Worm (Caenorhabditis elegans) whole organism, early embryonic: Measurements from ENCODE around the gene nspd-4.
"Not testable (repeated sequence)": the region's sequence is repeated elsewhere in the genome, so short reads cannot be mapped to it uniquely, and the experiment has no call there.

Source experiments
- B0310.2 ChIP-seq: sonication (generic microtip); optimal IDR thresholded peaks from 2 replicates; lab custom pipeline; 2016; ENCODE audit warnings: mild to moderate bottlenecking, missing genetic modification characterization, missing compliant biosample characterization
- F13C5.2 ChIP-seq: sonication (generic microtip); optimal IDR thresholded peaks from 2 replicates; lab custom pipeline; 2017; ENCODE audit warnings: mild to moderate bottlenecking, missing genetic modification characterization, inconsistent platforms, missing compliant biosample characterization
- aly-1 ChIP-seq: sonication (generic microtip); optimal IDR thresholded peaks from 2 replicates; lab custom pipeline; 2016; ENCODE audit warnings: missing genetic modification characterization, missing compliant biosample characterization
- ama-1 ChIP-seq: fragments of 150-350 bp; optimal IDR thresholded peaks from 2 replicates; lab custom pipeline; 2014
- ceh-13 ChIP-seq: fragments of 200-800 bp; sonication (Bioruptor generic); optimal IDR thresholded peaks from 2 replicates; lab custom pipeline; 2018; ENCODE audit warnings: mild to moderate bottlenecking, missing genetic modification characterization, missing compliant biosample characterization
- ceh-36 ChIP-seq: sonication (generic microtip); optimal IDR thresholded peaks from 2 replicates; lab custom pipeline; 2016; ENCODE audit warnings: missing genetic modification characterization, inconsistent platforms, missing compliant biosample characterization
- ets-7 ChIP-seq: sonication (generic microtip); optimal IDR thresholded peaks from 2 replicates; lab custom pipeline; 2016; ENCODE audit warnings: missing genotype, missing genetic modification characterization, missing compliant biosample characterization
- flt-1 ChIP-seq: fragments of 200-800 bp; sonication (Bioruptor generic); IDR thresholded peaks from 2 replicates; pipeline ENCODE4 v1.3.6; 2022; ENCODE audit warnings: missing genetic modification characterization, missing compliant biosample characterization
- hmbx-1 ChIP-seq: sonication (generic microtip); optimal IDR thresholded peaks from 2 replicates; lab custom pipeline; 2016; ENCODE audit warnings: mild to moderate bottlenecking, missing genetic modification characterization, missing compliant biosample characterization
- hmg-4 ChIP-seq: fragments of 200-800 bp; sonication (Bioruptor generic); optimal IDR thresholded peaks from 2 replicates; lab custom pipeline; 2018; ENCODE audit warnings: mild to moderate bottlenecking, missing genetic modification characterization, missing compliant biosample characterization
- hnd-1 ChIP-seq: sonication (generic microtip); optimal IDR thresholded peaks from 2 replicates; lab custom pipeline; 2016; ENCODE audit warnings: missing genetic modification characterization, missing compliant biosample characterization
- pes-1 ChIP-seq: fragments of 200-800 bp; sonication (Bioruptor generic); IDR thresholded peaks from 2 replicates; pipeline ENCODE4 v1.3.6; 2022; ENCODE audit warnings: missing genetic modification reagents, missing genetic modification characterization, missing compliant biosample characterization
- scrt-1 ChIP-seq: fragments of 200-800 bp; sonication (Bioruptor generic); IDR thresholded peaks from 2 replicates; pipeline ENCODE4 v1.3.6; 2022; ENCODE audit warnings: missing genetic modification characterization, missing compliant biosample characterization
- sea-1 ChIP-seq: fragments of 200-800 bp; sonication (Bioruptor generic); conservative IDR thresholded peaks from 2 replicates; pipeline ENCODE4 v1.3.6; 2022; ENCODE audit warnings: missing genetic modification characterization, missing compliant biosample characterization
- tbx-11 ChIP-seq: fragments of 200-800 bp; sonication (Bioruptor generic); IDR thresholded peaks from 2 replicates; pipeline ENCODE4 v1.3.6; 2022; ENCODE audit warnings: missing genetic modification characterization, missing compliant biosample characterization
- tbx-37 ChIP-seq: fragments of 200-800 bp; sonication (Bioruptor generic); conservative IDR thresholded peaks from 2 replicates; pipeline ENCODE4 v1.3.6; 2022; ENCODE audit warnings: missing genetic modification reagents, missing genetic modification characterization, missing compliant biosample characterization
- tra-4 ChIP-seq: sonication (generic microtip); optimal IDR thresholded peaks from 2 replicates; lab custom pipeline; 2017; ENCODE audit warnings: missing genetic modification characterization, missing compliant biosample characterization

The nspd-4 gene

DNA sequence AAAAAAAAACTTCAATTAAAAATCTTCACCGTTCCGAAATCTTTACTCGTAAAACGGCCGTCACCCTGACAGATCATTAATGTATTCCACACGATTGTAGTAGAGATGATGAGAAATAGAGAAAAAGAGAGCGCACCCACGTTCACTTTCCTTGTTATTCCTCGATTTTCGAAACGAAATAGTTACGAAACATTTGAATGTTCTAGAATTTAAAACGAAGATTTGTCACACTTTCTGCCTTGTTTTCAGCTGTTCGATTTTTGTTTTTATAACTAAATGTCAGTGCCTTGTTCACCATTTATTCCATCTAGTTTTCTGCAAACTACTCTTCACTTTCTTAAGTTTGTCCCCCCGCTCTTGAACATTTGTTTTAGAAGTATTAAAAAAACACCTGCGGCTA is 12.4 kb downstream of the nspd-4 start:
- TF ChIP-seq ceh-36: no peak
- no peak for TF ChIP-seq tra-4 (tag; lab: Kevin White, UChicago)
- no peak for TF ChIP-seq ama-1

- TF ChIP-seq flt-1 (GFP tag; lab: Robert Waterston, UW): no peak
- TF ChIP-seq ceh-13 (GFP tag; lab: Kevin White, UChicago): no peak
Observed at ce11 chrII:4855489-4855888, 13.1 kb downstream of the nspd-4 start.

- TF ChIP-seq tbx-11 (GFP tag; lab: Robert Waterston, UW) (no peak), hnd-1 (tag; lab: Kevin White, UChicago) (no peak), F13C5.2 (tag; lab: Kevin White, UChicago) (no peak), tra-4 (tag; lab: Kevin White, UChicago) (no peak), hmg-4 (no peak), tbx-37 (GFP tag; lab: Robert Waterston, UW) (no peak), sea-1 (GFP tag; lab: Robert Waterston, UW) (no peak), scrt-1 (no peak)
Observed at ce11 chrII:4856113-4856512, 13.7 kb downstream of the nspd-4 start.

- TF ChIP-seq aly-1: no peak
- TF ChIP-seq tbx-11 (GFP tag; lab: Robert Waterston, UW): no peak
- TF ChIP-seq ceh-36: no peak
- TF ChIP-seq tra-4 (tag; lab: Kevin White, UChicago): no peak
Observed at ce11 chrII:4857086-4857485, 14.7 kb downstream of the nspd-4 start.

DNA sequence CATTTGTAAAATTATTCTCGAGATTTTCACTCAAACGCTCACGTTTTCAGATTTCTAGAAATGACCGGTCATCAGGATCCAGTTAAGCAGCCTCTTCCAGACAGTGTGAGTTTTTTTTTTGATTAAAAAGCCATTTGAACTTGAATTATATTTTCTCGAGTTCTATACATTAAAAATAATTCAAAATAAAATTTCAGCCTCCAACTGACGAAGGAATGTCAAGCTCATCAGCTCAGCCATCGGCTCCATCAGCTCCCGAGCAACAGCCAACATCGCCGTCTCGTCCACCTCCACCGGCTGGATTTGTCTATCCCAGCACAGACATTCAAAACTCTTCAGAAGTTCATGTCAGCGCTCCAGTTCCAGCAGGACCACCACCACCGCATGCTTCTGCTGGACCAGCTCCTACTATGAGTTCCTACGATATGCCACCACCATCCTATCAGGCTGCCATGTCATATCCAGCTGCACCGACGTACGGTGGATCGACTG is 15.5 kb downstream of the nspd-4 start, which contains the start of gene F11G11.5:
F11G11.5 (plus strand) TSS at position 51 of the 492 bp plus-strand sequence.
- TF ChIP-seq hmbx-1 (tag; lab: Kevin White, UChicago) (no peak), aly-1 (no peak)

- no peak for TF ChIP-seq F13C5.2 (tag; lab: Kevin White, UChicago)
- no peak for TF ChIP-seq hnd-1 (tag; lab: Kevin White, UChicago)
- TF ChIP-seq hmbx-1 (tag; lab: Kevin White, UChicago): no peak
- TF ChIP-seq scrt-1: no peak
- no peak for TF ChIP-seq ceh-13 (GFP tag; lab: Kevin White, UChicago)
- TF ChIP-seq pes-1 (GFP tag; lab: Robert Waterston, UW): no peak
- no peak for TF ChIP-seq sea-1 (GFP tag; lab: Robert Waterston, UW)
- no peak for TF ChIP-seq ama-1
- no peak for TF ChIP-seq ceh-36
- TF ChIP-seq aly-1: no peak
Observed at ce11 chrII:4858906-4859411, 16.6 kb downstream of the nspd-4 start.

DNA sequence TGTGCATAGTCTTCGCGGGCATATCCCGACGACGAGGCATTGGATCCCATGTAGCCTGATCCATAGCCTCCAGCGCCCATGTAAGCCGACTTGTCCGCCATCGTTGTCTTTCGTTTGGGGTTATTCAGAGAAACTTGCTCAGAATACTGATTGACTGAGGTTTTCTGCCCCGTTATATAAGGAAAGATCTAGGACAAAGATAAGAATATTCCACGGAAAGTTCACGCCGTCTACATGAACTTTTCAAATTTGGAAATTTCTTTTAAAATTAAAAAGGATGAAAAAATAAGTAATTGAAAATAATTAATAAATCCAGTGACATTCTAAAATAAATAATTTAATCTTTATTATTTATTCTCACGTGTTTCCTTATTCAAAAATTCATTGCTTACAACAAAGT is 17.9 kb downstream of the nspd-4 start, which contains the start of the genes nspd-5 and F11G11.4:
nspd-5 (minus strand) TSS at position 101 of the 400 bp plus-strand sequence.
F11G11.4 (plus strand) TSS at position 335 of the 400 bp plus-strand sequence.
- TF ChIP-seq scrt-1; pes-1 (GFP tag; lab: Robert Waterston, UW); flt-1 (GFP tag; lab: Robert Waterston, UW): not testable (repeated sequence)

DNA sequence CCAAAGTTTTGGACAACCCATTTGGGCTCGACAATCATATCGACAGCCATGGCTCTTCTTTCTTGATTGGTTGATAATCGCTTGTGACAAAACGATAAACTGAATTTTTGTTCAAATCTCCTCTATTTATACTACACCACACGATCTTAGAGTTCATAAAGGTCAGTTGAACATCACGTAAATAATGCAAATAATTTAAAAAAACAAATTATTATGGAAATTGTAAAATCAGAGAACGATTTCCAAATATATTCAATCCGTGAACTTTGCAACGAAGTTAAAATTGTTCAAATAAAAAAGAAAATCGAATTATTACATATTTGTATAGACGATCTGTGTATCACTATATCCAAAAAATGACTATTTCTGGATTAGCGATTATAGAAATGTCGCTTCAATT is 20.9 kb downstream of the nspd-4 start, which contains the start of the genes mpst-4 and F11G11.14:
mpst-4 (minus strand) TSS at position 101 of the 400 bp plus-strand sequence.
F11G11.14 (plus strand) TSS at position 325 of the 400 bp plus-strand sequence.
- TF ChIP-seq ceh-13 (GFP tag; lab: Kevin White, UChicago): no peak
- TF ChIP-seq ama-1: no peak
- TF ChIP-seq aly-1: no peak
- no peak for TF ChIP-seq hnd-1 (tag; lab: Kevin White, UChicago)
- TF ChIP-seq sea-1 (GFP tag; lab: Robert Waterston, UW): no peak
- no peak for TF ChIP-seq tbx-37 (GFP tag; lab: Robert Waterston, UW)
- TF ChIP-seq ceh-36: no peak
- no peak for TF ChIP-seq flt-1 (GFP tag; lab: Robert Waterston, UW)
- TF ChIP-seq scrt-1: no peak
- no peak for TF ChIP-seq tra-4 (tag; lab: Kevin White, UChicago)
- no peak for TF ChIP-seq B0310.2 (tag; lab: Kevin White, UChicago)
- TF ChIP-seq hmbx-1 (tag; lab: Kevin White, UChicago): no peak
- no peak for TF ChIP-seq ets-7 (tag; lab: Kevin White, UChicago)
- no peak for TF ChIP-seq pes-1 (GFP tag; lab: Robert Waterston, UW)
- TF ChIP-seq hmg-4: no peak
- TF ChIP-seq tbx-11 (GFP tag; lab: Robert Waterston, UW): no peak
- TF ChIP-seq F13C5.2 (tag; lab: Kevin White, UChicago): no peak

ce11 chrII:4866045-4866444 is 23.6 kb downstream of the nspd-4 start:
- no peak for TF ChIP-seq tbx-37 (GFP tag; lab: Robert Waterston, UW)
- TF ChIP-seq ceh-13 (GFP tag; lab: Kevin White, UChicago): no peak
- TF ChIP-seq tra-4 (tag; lab: Kevin White, UChicago): no peak
- no peak for TF ChIP-seq ets-7 (tag; lab: Kevin White, UChicago)
- no peak for TF ChIP-seq aly-1
- no peak for TF ChIP-seq F13C5.2 (tag; lab: Kevin White, UChicago)
